Worm (Caenorhabditis elegans) whole organism, L4/young adult: Measurements from ENCODE around the gene Y43F8C.6.

ENCODE experiments used
- W03F9.2 ChIP-seq: fragments of 150-350 bp; optimal IDR thresholded peaks from 2 replicates; lab custom pipeline; 2014; ENCODE audit warnings: missing biosample characterization, missing genetic modification characterization
- him-1 ChIP-seq: sonication (generic microtip); optimal IDR thresholded peaks from 2 replicates; lab custom pipeline; 2016; ENCODE audit warnings: missing genotype, missing genetic modification reagents, missing genetic modification characterization, missing compliant biosample characterization

DNA sequence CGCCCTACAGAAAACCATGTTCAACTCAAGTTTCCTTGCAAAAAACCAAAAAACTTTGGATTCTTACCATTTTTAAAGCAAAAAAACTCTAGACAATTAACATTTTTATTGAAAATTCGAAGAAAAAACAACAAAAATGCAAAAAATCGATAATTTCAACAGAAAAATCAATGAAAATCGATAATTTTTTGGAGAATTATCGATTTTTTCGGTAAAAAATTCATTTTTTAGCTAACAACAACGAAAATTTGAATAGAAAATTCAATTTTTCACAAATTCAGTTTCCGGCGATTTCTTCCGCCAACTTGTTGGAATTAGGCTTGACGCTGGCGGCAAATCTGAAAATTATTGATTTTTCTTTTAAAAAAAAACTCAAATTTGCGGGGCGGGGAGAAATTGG, 7.8 kb downstream of the Y43F8C.6 start:
- TF ChIP-seq him-1 (tag; lab: Kevin White, UChicago) (no peak), W03F9.2 (no peak)
